Fruit fly (Drosophila melanogaster): ENCODE results near the gene ppk18.

The ppk18 gene

DNA sequence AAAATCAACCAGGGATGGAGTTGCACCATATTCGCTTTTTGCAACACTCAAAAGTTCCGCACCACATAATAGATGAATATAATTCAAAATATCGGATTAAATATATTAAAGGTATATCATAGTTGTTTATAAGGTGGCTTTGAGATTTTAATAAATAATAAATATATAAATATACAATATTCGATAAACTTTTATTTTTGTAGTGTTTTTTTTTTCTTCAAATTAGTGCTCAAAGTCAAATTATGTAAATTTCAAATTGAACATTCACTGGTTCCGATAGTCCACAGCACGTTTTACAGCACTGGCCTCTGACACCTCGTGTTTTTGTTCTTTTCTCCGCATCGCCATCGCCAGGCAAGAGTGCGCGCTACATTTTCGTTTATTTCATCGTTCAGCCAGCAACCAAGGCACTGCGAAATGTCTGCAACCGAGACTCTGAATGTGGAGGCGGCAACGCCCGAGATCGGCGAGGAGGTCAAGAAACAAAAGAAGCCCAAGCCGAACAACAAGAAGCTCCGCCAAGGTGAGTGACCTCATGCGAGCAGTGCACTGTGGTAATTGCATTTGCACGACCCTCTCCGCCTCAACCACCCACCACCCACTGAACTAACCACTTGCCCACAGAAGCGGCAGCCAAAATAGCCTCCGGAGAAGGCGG is 7.5 kb downstream of the ppk18 start, which contains the start of the genes Taf11 and und (continued):
- TF ChIP-seq unc-4 (GFP tag; IDR thresholded peaks at IDR 0.05; ENCODE audit: partially characterized antibody) = peak; percentile 75
- TF ChIP-seq CG4707 (GFP tag; optimal IDR thresholded peaks at IDR 0.05) = no peak
- TF ChIP-seq exex (tag; optimal IDR thresholded peaks at IDR 0.05) = peak; percentile 9
- no peak for TF ChIP-seq chif (GFP tag; optimal IDR thresholded peaks at IDR 0.05)
- TF ChIP-seq Deaf1 (tag; optimal IDR thresholded peaks at IDR 0.05) = no peak
- TF ChIP-seq CG4328 (GFP tag; optimal IDR thresholded peaks at IDR 0.05) = peak; percentile 17
- TF ChIP-seq CG6175 (GFP tag; IDR thresholded peaks at IDR 0.05) = no peak
- TF ChIP-seq CG10565 (GFP tag; optimal IDR thresholded peaks at IDR 0.05) = no peak
- TF ChIP-seq her (GFP tag; optimal IDR thresholded peaks at IDR 0.05) = no peak
- no peak for TF ChIP-seq CG6654 (GFP tag; optimal IDR thresholded peaks at IDR 0.05)
- TF ChIP-seq emc (GFP tag; optimal IDR thresholded peaks at IDR 0.05) = no peak
- TF ChIP-seq Dip2 (GFP tag; IDR thresholded peaks at IDR 0.05) = no peak
- TF ChIP-seq yki (optimal IDR thresholded peaks at IDR 0.05) = no peak
- no peak for TF ChIP-seq chn (GFP tag; optimal IDR thresholded peaks at IDR 0.05)
- no peak for TF ChIP-seq wdn (GFP tag; IDR thresholded peaks at IDR 0.05)
- TF ChIP-seq tap (tag; optimal IDR thresholded peaks at IDR 0.05) = no peak
- no peak for TF ChIP-seq gsb-n (tag; optimal IDR thresholded peaks at IDR 0.05)
- no peak for TF ChIP-seq Trl (optimal IDR thresholded peaks at IDR 0.05)
- no peak for TF ChIP-seq Trl (GFP tag; optimal IDR thresholded peaks at IDR 0.05)
- peak; percentile 13 for TF ChIP-seq caup (GFP tag; optimal IDR thresholded peaks at IDR 0.05; ENCODE audit: severe bottlenecking)
- TF ChIP-seq CG10274 (GFP tag; optimal IDR thresholded peaks at IDR 0.05) = no peak
- peak; percentile 20 for TF ChIP-seq trem (tag; optimal IDR thresholded peaks at IDR 0.05)
- no peak for TF ChIP-seq crol (GFP tag; IDR thresholded peaks at IDR 0.05)
- no peak for TF ChIP-seq unpg (GFP tag; optimal IDR thresholded peaks at IDR 0.05)
- no peak for TF ChIP-seq CG1792 (GFP tag; optimal IDR thresholded peaks at IDR 0.05)
- TF ChIP-seq PHDP (tag; optimal IDR thresholded peaks at IDR 0.05) = no peak
- no peak for TF ChIP-seq pb (GFP tag; optimal IDR thresholded peaks at IDR 0.05)
- no peak for TF ChIP-seq CG3407 (GFP tag; optimal IDR thresholded peaks at IDR 0.05)
- TF ChIP-seq bowl (GFP tag; IDR thresholded peaks at IDR 0.05) = no peak
- no peak for TF ChIP-seq CG17912 (GFP tag; optimal IDR thresholded peaks at IDR 0.05)
- TF ChIP-seq CG17385 (GFP tag; optimal IDR thresholded peaks at IDR 0.05) = peak; percentile 7
- TF ChIP-seq Asciz (GFP tag; optimal IDR thresholded peaks at IDR 0.05) = no peak
- TF ChIP-seq disco-r (GFP tag; optimal IDR thresholded peaks at IDR 0.05) = no peak
- peak; percentile 65 for TF ChIP-seq CoRest (tag; optimal IDR thresholded peaks at IDR 0.05)
- TF ChIP-seq hth (optimal IDR thresholded peaks at IDR 0.05) = no peak
- no peak for TF ChIP-seq Doc2 (GFP tag; IDR thresholded peaks at IDR 0.05)
- TF ChIP-seq Ravus (GFP tag; IDR thresholded peaks at IDR 0.05) = no peak
- no peak for TF ChIP-seq CG4282 (GFP tag; optimal IDR thresholded peaks at IDR 0.05)
- peak; percentile 36 for TF ChIP-seq CG4820 (GFP tag; optimal IDR thresholded peaks at IDR 0.05)
- TF ChIP-seq gt (GFP tag; IDR thresholded peaks at IDR 0.05) = no peak
- no peak for TF ChIP-seq ham (GFP tag; IDR thresholded peaks at IDR 0.05)
- no peak for TF ChIP-seq CG12942 (GFP tag; optimal IDR thresholded peaks at IDR 0.05)
- TF ChIP-seq CG11696 (GFP tag; IDR thresholded peaks at IDR 0.05) = no peak
- no peak for TF ChIP-seq pum (GFP tag; optimal IDR thresholded peaks at IDR 0.05)
- no peak for TF ChIP-seq CG4730 (GFP tag; IDR thresholded peaks at IDR 0.05)
- no peak for TF ChIP-seq Usf (GFP tag; optimal IDR thresholded peaks at IDR 0.05)
- no peak for TF ChIP-seq CG17612 (GFP tag; IDR thresholded peaks at IDR 0.05)
- TF ChIP-seq bab2 (GFP tag; optimal IDR thresholded peaks at IDR 0.05) = no peak
- no peak for TF ChIP-seq CG11093 (GFP tag; IDR thresholded peaks at IDR 0.05)
- peak; percentile 57 for TF ChIP-seq CG12659 (GFP tag; optimal IDR thresholded peaks at IDR 0.05)
- TF ChIP-seq ATbp (GFP tag; optimal IDR thresholded peaks at IDR 0.05) = no peak
- no peak for TF ChIP-seq prd (optimal IDR thresholded peaks at IDR 0.05)
- peak; percentile 44; the same call in 1 of the 3 replicates for TF ChIP-seq prd (GFP tag; IDR thresholded peaks at IDR 0.05)
